Fruit fly (Drosophila melanogaster): ENCODE measurements around the gene CG6729.

DNA sequence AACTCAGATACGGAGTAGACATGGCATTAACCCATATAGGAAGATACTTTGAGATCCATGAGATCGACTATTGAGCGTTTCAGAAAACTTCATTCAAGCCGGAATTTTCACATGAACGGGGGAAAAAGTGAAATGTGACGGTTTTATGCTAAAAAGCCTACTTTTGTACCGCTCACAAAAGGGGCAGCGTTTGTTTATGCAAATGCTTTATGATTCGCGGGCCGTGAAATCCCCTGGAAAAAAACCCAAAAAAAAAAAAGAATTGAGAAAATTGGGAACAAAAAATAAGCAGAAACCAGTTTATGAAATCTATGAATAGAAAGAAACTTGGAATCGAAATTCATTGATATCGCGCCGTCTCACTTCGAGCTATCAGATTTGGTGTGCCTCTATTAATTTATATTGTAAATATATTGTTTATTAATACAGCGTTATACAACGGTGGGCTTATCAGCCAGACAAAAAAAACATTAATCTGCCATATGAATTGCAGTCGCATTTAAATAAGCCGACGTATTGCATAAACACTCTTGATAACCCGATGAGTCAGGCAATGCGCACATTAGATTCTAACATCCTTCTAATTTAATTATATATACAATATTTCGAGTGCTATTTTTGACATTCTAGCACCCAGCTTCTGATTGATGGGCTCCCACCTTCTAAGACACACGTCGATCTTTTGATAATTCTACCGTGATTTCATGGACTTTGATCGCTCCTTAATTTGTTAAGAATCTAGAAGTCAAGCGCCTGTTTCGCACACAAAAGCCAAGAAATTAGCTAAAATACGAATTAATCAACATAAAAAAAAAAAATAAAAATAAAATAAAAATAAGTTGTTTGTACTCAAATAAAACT is 6.1 kb upstream of the CG6729 start:
- no peak for TF ChIP-seq CG34367 (tag; optimal IDR thresholded peaks at IDR 0.05)
- TF ChIP-seq CG9948 (tag; optimal IDR thresholded peaks at IDR 0.05), result no peak
- no peak for TF ChIP-seq Pif1A (GFP tag; optimal IDR thresholded peaks at IDR 0.05)
